Fruit fly (Drosophila melanogaster): ENCODE data around the gene Rim2.

- no peak for TF ChIP-seq psq (optimal IDR thresholded peaks at IDR 0.05)
- TF ChIP-seq CG8478 (optimal IDR thresholded peaks at IDR 0.05): no peak
- no peak for TF ChIP-seq EcR (GFP tag; optimal IDR thresholded peaks at IDR 0.05)
- no peak for TF ChIP-seq pan (optimal IDR thresholded peaks at IDR 0.05)
These were observed 27.8 kb upstream of the Rim2 start, which contains the start of the genes CG17712 and CG17648 for dm6 chr2L:1751953-1752352.

All from whole organism.